Worm (Caenorhabditis elegans): ENCODE measurements around the gene Y48A6B.8.

The Y48A6B.8 gene

ce11 chrIII:10981555-10981954 lies 47.7 kb downstream of the Y48A6B.8 start:
- TF ChIP-seq zag-1 (tag; optimal IDR thresholded peaks at IDR 0.05) = no peak
- no peak for TF ChIP-seq tbx-2 (tag; optimal IDR thresholded peaks at IDR 0.05)
- TF ChIP-seq sea-2 (GFP tag; optimal IDR thresholded peaks at IDR 0.05) = no peak
- TF ChIP-seq hmg-11 (tag; optimal IDR thresholded peaks at IDR 0.05) = no peak
- TF ChIP-seq fkh-10 (GFP tag; optimal IDR thresholded peaks at IDR 0.05) = no peak
- TF ChIP-seq elt-1 (tag; optimal IDR thresholded peaks at IDR 0.05) = no peak
- TF ChIP-seq mdl-1 (tag; optimal IDR thresholded peaks at IDR 0.05) = no peak
- no peak for TF ChIP-seq nhr-28 (tag; optimal IDR thresholded peaks at IDR 0.05)
- TF ChIP-seq nfya-1 (tag; optimal IDR thresholded peaks at IDR 0.05; ENCODE audit: insufficient read depth) = no peak
- no peak for TF ChIP-seq nhr-11 (tag; optimal IDR thresholded peaks at IDR 0.05)
- TF ChIP-seq unc-62 (GFP tag; optimal IDR thresholded peaks at IDR 0.05) = no peak
- no peak for TF ChIP-seq elt-2 (tag; optimal IDR thresholded peaks at IDR 0.05)
- no peak for TF ChIP-seq pqm-1 (tag; optimal IDR thresholded peaks at IDR 0.05)
- TF ChIP-seq jun-1 (tag; optimal IDR thresholded peaks at IDR 0.05) = no peak
- TF ChIP-seq aly-2 (tag; optimal IDR thresholded peaks at IDR 0.05) = no peak
- TF ChIP-seq nhr-67 (tag; optimal IDR thresholded peaks at IDR 0.05) = no peak
- TF ChIP-seq nhr-77 (tag; optimal IDR thresholded peaks at IDR 0.05) = no peak
